Worm (Caenorhabditis elegans) whole organism, L1 larva: Measurements from ENCODE around the gene B0244.4.

Experiments used
- C04F5.9 ChIP-seq: sonication (generic microtip); optimal IDR thresholded peaks from 2 replicates; lab custom pipeline; 2016; ENCODE audit warnings: missing genetic modification characterization, missing compliant biosample characterization
- C34B4.2 ChIP-seq: sonication (generic microtip); optimal IDR thresholded peaks from 2 replicates; lab custom pipeline; 2017; ENCODE audit warnings: mild to moderate bottlenecking, missing genetic modification characterization, missing compliant biosample characterization
- Y116A8C.19 ChIP-seq: sonication (generic microtip); optimal IDR thresholded peaks from 2 replicates; lab custom pipeline; 2016; ENCODE audit warnings: missing compliant biosample characterization, missing genetic modification characterization, borderline replicate concordance
- ama-1 ChIP-seq: fragments of 150-350 bp; optimal IDR thresholded peaks from 2 replicates; lab custom pipeline; 2014
- ceh-8 ChIP-seq: fragments of 200-800 bp; sonication (Bioruptor generic); optimal IDR thresholded peaks from 2 replicates; lab custom pipeline; 2018; ENCODE audit warnings: mild to moderate bottlenecking, missing genetic modification characterization, moderate library complexity, missing compliant biosample characterization
- ceh-82 ChIP-seq, 3 experiments: fragments of 150-350 bp in 1 of 3; sonication (generic microtip) in 2 of 3; optimal IDR thresholded peaks; 2 replicates each; lab custom pipeline; 2014 to 2017; ENCODE audit warnings: missing biosample characterization in 3 of 3, missing genetic modification characterization in 3 of 3
- ceh-88 ChIP-seq: fragments of 200-800 bp; sonication (Bioruptor generic); IDR thresholded peaks from 2 replicates; pipeline ENCODE4 v1.3.6; 2022; ENCODE audit warnings: missing genetic modification characterization, missing compliant biosample characterization
- ceh-90 ChIP-seq: sonication (generic microtip); optimal IDR thresholded peaks from 2 replicates; lab custom pipeline; 2016; ENCODE audit warnings: missing genetic modification characterization, missing compliant biosample characterization
- ces-1 ChIP-seq: fragments of 150-350 bp; optimal IDR thresholded peaks from 2 replicates; lab custom pipeline; 2014; ENCODE audit warnings: missing biosample characterization, missing genetic modification reagents, missing genetic modification characterization
- dpl-1 ChIP-seq, 3 experiments: fragments of 150-350 bp in 2 of 3; sonication (generic microtip) in 1 of 3; optimal IDR thresholded peaks; 2 replicates each; lab custom pipeline; 2014 to 2017; ENCODE audit warnings: missing biosample characterization in 3 of 3, missing genetic modification characterization in 3 of 3, missing genetic modification reagents in 3 of 3
- efl-1 ChIP-seq, 4 experiments: fragments of 150-350 bp; optimal IDR thresholded peaks in 3 of 4; peaks in 1 of 4; 1 replicate in 1 of 4; 2 replicates in 3 of 4; lab custom pipeline; 2014; ENCODE audit warnings: missing biosample characterization in 2 of 4, missing genetic modification characterization in 2 of 4, missing genetic modification reagents in 2 of 4
- egl-13 ChIP-seq: sonication (generic microtip); optimal IDR thresholded peaks from 2 replicates; lab custom pipeline; 2016; ENCODE audit warnings: missing genotype, missing genetic modification reagents, missing genetic modification characterization, missing compliant biosample characterization
- egl-27 ChIP-seq, 2 experiments: fragments of 150-350 bp in 1 of 2; sonication (generic microtip); optimal IDR thresholded peaks; 3 replicates each; lab custom pipeline; 2017 to 2018; ENCODE audit warnings: missing biosample characterization in 2 of 2, missing genetic modification characterization in 2 of 2, missing genetic modification reagents in 2 of 2
- ets-5 ChIP-seq: fragments of 200-800 bp; sonication (Bioruptor generic); IDR thresholded peaks from 2 replicates; pipeline ENCODE4 v1.3.6; 2022; ENCODE audit warnings: missing genetic modification characterization, missing compliant biosample characterization
- fkh-8 ChIP-seq: sonication (generic microtip); optimal IDR thresholded peaks from 2 replicates; lab custom pipeline; 2016; ENCODE audit warnings: mild to moderate bottlenecking, missing genetic modification characterization, missing compliant biosample characterization
- fos-1 ChIP-seq: fragments of 150-350 bp; optimal IDR thresholded peaks from 2 replicates; lab custom pipeline; 2014; ENCODE audit warnings: missing biosample characterization, missing genetic modification characterization
- grh-1 ChIP-seq: fragments of 200-800 bp; sonication (Bioruptor generic); IDR thresholded peaks from 2 replicates; pipeline ENCODE4 v1.3.6; 2022; ENCODE audit warnings: missing genetic modification reagents, missing genetic modification characterization, missing compliant biosample characterization
- hlh-17 ChIP-seq: fragments of 200-800 bp; sonication (Bioruptor generic); optimal IDR thresholded peaks from 2 replicates; lab custom pipeline; 2018; ENCODE audit warnings: missing genetic modification characterization, mild to moderate bottlenecking, missing compliant biosample characterization, moderate library complexity, borderline replicate concordance
- isw-1 ChIP-seq: fragments of 200-800 bp; sonication (Bioruptor generic); IDR thresholded peaks from 2 replicates; pipeline ENCODE4 v1.3.6; 2022; ENCODE audit warnings: missing genetic modification characterization, missing compliant biosample characterization
- jun-1 ChIP-seq: fragments of 150-350 bp; optimal IDR thresholded peaks from 2 replicates; lab custom pipeline; 2014; ENCODE audit warnings: missing biosample characterization, missing genetic modification reagents, missing genetic modification characterization
- lin-13 ChIP-seq: fragments of 150-350 bp; optimal IDR thresholded peaks from 2 replicates; lab custom pipeline; 2014; ENCODE audit warnings: missing biosample characterization, missing genetic modification reagents, missing genetic modification characterization
- lin-14 ChIP-seq: fragments of 200-800 bp; sonication (Bioruptor generic); optimal IDR thresholded peaks from 2 replicates; lab custom pipeline; 2018; ENCODE audit warnings: mild to moderate bottlenecking, missing genetic modification characterization, moderate library complexity, missing compliant biosample characterization
- lin-15B ChIP-seq: fragments of 150-350 bp; sonication (generic microtip); optimal IDR thresholded peaks from 3 replicates; lab custom pipeline; 2014; ENCODE audit warnings: missing biosample characterization, missing genetic modification characterization
- lin-39 ChIP-seq: fragments of 150-350 bp; optimal IDR thresholded peaks from 2 replicates; lab custom pipeline; 2014; ENCODE audit warnings: missing biosample characterization, missing genetic modification reagents, missing genetic modification characterization
- lir-3 ChIP-seq: sonication (generic microtip); optimal IDR thresholded peaks from 2 replicates; lab custom pipeline; 2016; ENCODE audit warnings: mild to moderate bottlenecking, missing genetic modification characterization, moderate library complexity, missing compliant biosample characterization; ENCODE audit not compliant: poor library complexity
- mep-1 ChIP-seq: fragments of 150-350 bp; optimal IDR thresholded peaks from 2 replicates; lab custom pipeline; 2014; ENCODE audit warnings: missing biosample characterization, missing genetic modification characterization
- nhr-12 ChIP-seq: sonication (generic microtip); optimal IDR thresholded peaks from 2 replicates; lab custom pipeline; 2017; ENCODE audit warnings: missing biosample characterization, missing genetic modification characterization
- nhr-237 ChIP-seq: fragments of 150-350 bp; optimal IDR thresholded peaks from 2 replicates; lab custom pipeline; 2014; ENCODE audit warnings: missing biosample characterization, missing genetic modification characterization
- nhr-28 ChIP-seq: fragments of 150-350 bp; optimal IDR thresholded peaks from 2 replicates; lab custom pipeline; 2014; ENCODE audit warnings: missing biosample characterization, missing genetic modification characterization
- nhr-47 ChIP-seq: sonication (generic microtip); optimal IDR thresholded peaks from 2 replicates; lab custom pipeline; 2016; ENCODE audit warnings: mild to moderate bottlenecking, missing genetic modification characterization, moderate library complexity, missing compliant biosample characterization
- nhr-71 ChIP-seq: sonication (generic microtip); optimal IDR thresholded peaks from 2 replicates; lab custom pipeline; 2016; ENCODE audit warnings: mild to moderate bottlenecking, missing genetic modification characterization, moderate library complexity, missing compliant biosample characterization
- nhr-76 ChIP-seq: sonication (generic microtip); optimal IDR thresholded peaks from 2 replicates; lab custom pipeline; 2017; ENCODE audit warnings: missing biosample characterization, missing genetic modification characterization
- nhr-77 ChIP-seq: fragments of 150-350 bp; optimal IDR thresholded peaks from 2 replicates; lab custom pipeline; 2014; ENCODE audit warnings: missing biosample characterization, missing genetic modification characterization
- pag-3 ChIP-seq: sonication (generic microtip); optimal IDR thresholded peaks from 2 replicates; lab custom pipeline; 2017; ENCODE audit warnings: missing genetic modification characterization, mild to moderate bottlenecking, missing compliant biosample characterization, antibody characterized with exemption, borderline replicate concordance; ENCODE audit not compliant: insufficient read depth
- pax-3 ChIP-seq: fragments of 200-800 bp; sonication (Bioruptor generic); optimal IDR thresholded peaks from 2 replicates; lab custom pipeline; 2018; ENCODE audit warnings: mild to moderate bottlenecking, missing genetic modification characterization, moderate library complexity, missing compliant biosample characterization
- rnt-1 ChIP-seq: sonication (generic microtip); optimal IDR thresholded peaks from 2 replicates; lab custom pipeline; 2016; ENCODE audit warnings: mild to moderate bottlenecking, missing genetic modification characterization, moderate library complexity, missing compliant biosample characterization
- skn-1 ChIP-seq: fragments of 150-350 bp; optimal IDR thresholded peaks from 2 replicates; lab custom pipeline; 2014; ENCODE audit warnings: missing biosample characterization, missing genetic modification characterization
- snu-23 ChIP-seq: sonication (generic microtip); optimal IDR thresholded peaks from 2 replicates; lab custom pipeline; 2016; ENCODE audit warnings: missing genetic modification characterization, missing compliant biosample characterization
- sup-37 ChIP-seq: fragments of 200-800 bp; sonication (Bioruptor generic); optimal IDR thresholded peaks from 2 replicates; lab custom pipeline; 2018; ENCODE audit warnings: mild to moderate bottlenecking, missing genetic modification characterization, missing compliant biosample characterization
- unc-30 ChIP-seq: sonication (generic microtip); optimal IDR thresholded peaks from 2 replicates; lab custom pipeline; 2017; ENCODE audit warnings: missing biosample characterization, missing genetic modification characterization
- unc-62 ChIP-seq: fragments of 150-350 bp; optimal IDR thresholded peaks from 2 replicates; lab custom pipeline; 2014; ENCODE audit warnings: missing biosample characterization, missing genetic modification reagents, missing genetic modification characterization
- unc-86 ChIP-seq: sonication (generic microtip); optimal IDR thresholded peaks from 2 replicates; lab custom pipeline; 2016; ENCODE audit warnings: missing genetic modification characterization, missing compliant biosample characterization
- zag-1 ChIP-seq: fragments of 150-350 bp; optimal IDR thresholded peaks from 2 replicates; lab custom pipeline; 2014; ENCODE audit warnings: missing biosample characterization, missing genetic modification characterization
- ztf-4 ChIP-seq: fragments of 150-350 bp; optimal IDR thresholded peaks from 2 replicates; lab custom pipeline; 2014; ENCODE audit warnings: missing biosample characterization, missing genetic modification characterization

B0244.4 gene

ce11 chrIII:5758519-5759099, 11.3 kb downstream of the B0244.4 start (continued):
- TF ChIP-seq pag-3 (tag; lab: Kevin White, UChicago) (no peak), dpl-1 (GFP tag; optimal IDR thresholded peaks at IDR 0.05; lab: Kevin White, UChicago) (peak in 1 of 3 experiments; percentile 35), nhr-47 (tag; lab: Kevin White, UChicago) (peak; percentile 82), nhr-77 (tag; lab: Kevin White, UChicago) (no peak), egl-13 (tag; lab: Kevin White, UChicago) (peak; percentile 78), efl-1 (optimal IDR thresholded peaks at IDR 0.05; lab: Kevin White, UChicago) (peak; percentile 23 to 33), efl-1 (GFP tag; optimal IDR thresholded peaks at IDR 0.05 in 1 of 2; lab: Kevin White, UChicago) (peak in 1 of 2 experiments; percentile 19), egl-27 (tag; optimal IDR thresholded peaks at IDR 0.05; lab: Kevin White, UChicago) (peak in 1 of 2 experiments; percentile 37), grh-1 (GFP tag; lab: Robert Waterston, UW) (no peak), zag-1 (no peak), hlh-17 (GFP tag; lab: Kevin White, UChicago) (no peak), C34B4.2 (no peak), lin-15B (tag; lab: Kevin White, UChicago) (no peak), pax-3 (tag; lab: Kevin White, UChicago) (peak; percentile 63), skn-1 (tag; lab: Kevin White, UChicago) (no peak), jun-1 (tag; lab: Kevin White, UChicago) (no peak), C04F5.9 (tag; lab: Kevin White, UChicago) (no peak), fkh-8 (tag; lab: Kevin White, UChicago) (peak; percentile 97), unc-30 (tag; lab: Kevin White, UChicago) (no peak), nhr-237 (tag; lab: Kevin White, UChicago) (no peak), ceh-82 (tag; optimal IDR thresholded peaks at IDR 0.05; lab: Kevin White, UChicago) (peak; percentile 24 to 43 (median 24)), lir-3 (tag; lab: Kevin White, UChicago) (peak; percentile 29), ets-5 (no peak)

- TF ChIP-seq lin-14 (peak; percentile 60), zag-1 (no peak)
These were observed 13.4 kb downstream of the B0244.4 start for ce11 chrIII:5760721-5761120.

- TF ChIP-seq rnt-1 (tag; lab: Kevin White, UChicago) (no peak), snu-23 (GFP tag; lab: Kevin White, UChicago) (no peak), unc-86 (tag; lab: Kevin White, UChicago) (no peak), C04F5.9 (tag; lab: Kevin White, UChicago) (no peak)
These were observed 14.6 kb downstream of the B0244.4 start for ce11 chrIII:5761886-5762285.

- TF ChIP-seq lin-13 (no peak), fkh-8 (tag; lab: Kevin White, UChicago) (peak; percentile 75), hlh-17 (GFP tag; lab: Kevin White, UChicago) (no peak), C04F5.9 (tag; lab: Kevin White, UChicago) (no peak), nhr-28 (tag; lab: Kevin White, UChicago) (no peak), unc-62 (GFP tag; lab: Kevin White, UChicago) (no peak), unc-30 (tag; lab: Kevin White, UChicago) (no peak), lin-39 (tag; lab: Kevin White, UChicago) (no peak), ceh-8 (GFP tag; lab: Kevin White, UChicago) (no peak), lin-14 (peak; percentile 5), fos-1 (tag; lab: Kevin White, UChicago) (no peak), nhr-76 (tag; lab: Kevin White, UChicago) (no peak), pax-3 (tag; lab: Kevin White, UChicago) (peak; percentile 28), isw-1 (no peak), Y116A8C.19 (no peak), nhr-47 (tag; lab: Kevin White, UChicago) (peak; percentile 30), nhr-12 (tag; lab: Kevin White, UChicago) (no peak), nhr-71 (tag; lab: Kevin White, UChicago) (peak; percentile 51), sup-37 (GFP tag; lab: Kevin White, UChicago) (no peak), ztf-4 (tag; lab: Kevin White, UChicago) (peak; percentile 46), snu-23 (GFP tag; lab: Kevin White, UChicago) (no peak), mep-1 (tag; lab: Kevin White, UChicago) (no peak), ama-1 (lab: Kevin White, UChicago) (no peak), ceh-82 (tag; optimal IDR thresholded peaks at IDR 0.05; lab: Kevin White, UChicago) (no peak), ceh-90 (tag; lab: Kevin White, UChicago) (no peak), ces-1 (no peak), ceh-88 (GFP tag; lab: Robert Waterston, UW) (no peak)
These were observed 16.7 kb downstream of the B0244.4 start for ce11 chrIII:5763988-5764387.
